Worm (Caenorhabditis elegans): ENCODE data around the gene erp-44.3.

DNA sequence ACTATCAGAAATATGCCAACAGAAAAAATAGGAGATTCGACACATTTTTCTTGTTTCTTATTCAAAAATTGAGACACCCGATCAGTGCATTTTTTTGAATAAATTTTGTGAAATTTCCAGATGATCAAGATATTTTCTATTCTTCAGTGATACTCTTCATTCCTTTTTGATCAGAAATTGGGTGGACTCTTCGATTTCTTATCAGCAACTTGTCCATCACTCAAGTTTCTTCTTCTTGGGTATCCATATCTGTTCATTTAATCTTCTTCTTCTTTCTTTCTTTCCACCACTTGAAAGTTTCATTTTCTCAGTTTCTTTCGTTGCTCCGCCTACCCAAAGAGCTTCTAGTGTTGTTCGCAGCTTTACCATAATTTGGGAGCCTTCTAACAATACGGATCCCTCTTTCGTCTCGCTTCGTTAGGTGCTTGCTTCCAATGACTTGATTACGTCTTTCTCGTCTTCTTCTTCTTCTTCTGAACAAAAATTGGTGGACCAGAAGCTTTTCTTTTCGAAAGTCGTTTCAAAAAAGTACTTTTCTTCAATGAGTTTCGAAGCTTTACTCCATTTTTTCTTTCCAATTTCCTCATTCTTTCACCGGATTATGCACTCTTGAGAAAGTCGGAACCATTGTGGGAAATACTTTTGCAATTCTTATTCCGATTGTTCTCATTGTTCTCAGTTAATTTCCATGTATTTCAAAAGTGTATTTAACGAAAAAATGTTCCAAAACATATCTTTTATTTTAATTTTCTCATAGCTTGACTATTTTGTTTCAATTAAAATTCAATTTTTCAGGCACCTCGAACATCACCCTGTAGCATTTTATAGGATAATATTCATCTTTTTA lies 53.5 kb downstream of the erp-44.3 start, which contains the start of gene pct-1:
- TF ChIP-seq nhr-11 (tag; optimal IDR thresholded peaks at IDR 0.05) (no peak), lin-15B (tag; optimal IDR thresholded peaks at IDR 0.05) (no peak), lin-39 (tag; optimal IDR thresholded peaks at IDR 0.05) (no peak), lsy-2 (tag; optimal IDR thresholded peaks at IDR 0.05) (no peak)

All from whole organism, L4 larva.